Fruit fly (Drosophila melanogaster) whole organism, wandering third instar larva: Measurements from ENCODE around the gene Alp9.

Experiments
- Abd-B ChIP-seq: fragments of >200 bp; optimal IDR thresholded peaks from 2 replicates; lab custom pipeline; 2017; ENCODE audit warnings: missing biosample characterization, missing genetic modification characterization
- CG32264 ChIP-seq: fragments of 200-800 bp; sonication (Bioruptor generic); optimal IDR thresholded peaks from 2 replicates; lab custom pipeline; 2016; ENCODE audit warnings: missing biosample characterization, missing genetic modification characterization
- CG9705 ChIP-seq: fragments of 200-800 bp; sonication (Bioruptor generic); optimal IDR thresholded peaks from 2 replicates; lab custom pipeline; 2018; ENCODE audit warnings: missing biosample characterization, mild to moderate bottlenecking, missing genetic modification characterization
- CrebA ChIP-seq: fragments of 200-800 bp; sonication (Bioruptor generic); optimal IDR thresholded peaks from 2 replicates; lab custom pipeline; 2016; ENCODE audit warnings: missing biosample characterization, mild to moderate bottlenecking, missing genetic modification characterization, borderline replicate concordance
- Dfd ChIP-seq: fragments of >200 bp; optimal IDR thresholded peaks from 2 replicates; lab custom pipeline; 2017; ENCODE audit warnings: missing biosample characterization, missing genetic modification characterization
- Dif ChIP-seq: fragments of 200-275, 200-300 bp; sonication (Bioruptor generic); optimal IDR thresholded peaks from 2 replicates; lab custom pipeline; 2018; ENCODE audit warnings: missing biosample characterization, missing genetic modification characterization; ENCODE audit not compliant: partially characterized antibody
- GATAd ChIP-seq: sonication (Bioruptor generic); optimal IDR thresholded peaks from 2 replicates; lab custom pipeline; 2016; ENCODE audit warnings: missing biosample characterization, missing genetic modification characterization
- HLH106 ChIP-seq: fragments of 200-800 bp; optimal IDR thresholded peaks from 3 replicates; lab custom pipeline; 2019; ENCODE audit warnings: missing biosample characterization, mild to moderate bottlenecking, missing genetic modification characterization, moderate library complexity
- Hnf4 ChIP-seq: fragments of 200-800 bp; sonication (Bioruptor generic); optimal IDR thresholded peaks from 2 replicates; lab custom pipeline; 2016; ENCODE audit warnings: missing biosample characterization, mild to moderate bottlenecking, missing genetic modification characterization
- Hr78 ChIP-seq: fragments of >200 bp; optimal IDR thresholded peaks from 2 replicates; lab custom pipeline; 2017; ENCODE audit warnings: missing biosample characterization, missing genetic modification characterization
- Hr83 ChIP-seq: fragments of 200-300 bp; sonication (Bioruptor generic); optimal IDR thresholded peaks from 2 replicates; lab custom pipeline; 2016; ENCODE audit warnings: missing biosample characterization, mild to moderate bottlenecking, missing genetic modification characterization, moderate library complexity; ENCODE audit not compliant: poor library complexity, severe bottlenecking
- Jra ChIP-seq: sonication (Bioruptor generic); optimal IDR thresholded peaks from 2 replicates; lab custom pipeline; 2016; ENCODE audit warnings: missing biosample characterization, missing genetic modification characterization
- Mio ChIP-seq: sonication (Bioruptor generic); optimal IDR thresholded peaks from 2 replicates; lab custom pipeline; 2016; ENCODE audit warnings: missing biosample characterization, missing genetic modification characterization
- Myc ChIP-seq: fragments of >200 bp; optimal IDR thresholded peaks from 2 replicates; lab custom pipeline; 2017
- N ChIP-seq: fragments of >200 bp; optimal IDR thresholded peaks from 2 replicates; lab custom pipeline; 2018; ENCODE audit warnings: missing biosample characterization, missing external identifiers, missing genetic modification characterization
- OdsH ChIP-seq: fragments of 200-800 bp; sonication (Bioruptor generic); optimal IDR thresholded peaks from 2 replicates; lab custom pipeline; 2016; ENCODE audit warnings: missing biosample characterization, mild to moderate bottlenecking, missing genetic modification characterization
- Rel ChIP-seq, 2 experiments: fragments of 200-800 bp; sonication (Bioruptor generic) in 1 of 2; optimal IDR thresholded peaks; 2 replicates in 1 of 2; 3 replicates in 1 of 2; lab custom pipeline; 2016 to 2019; ENCODE audit warnings: mild to moderate bottlenecking in 2 of 2, missing biosample characterization in 2 of 2, missing genetic modification characterization in 2 of 2, moderate library complexity in 1 of 2
- Sp1 ChIP-seq: fragments of 200-800 bp; sonication (Bioruptor generic); optimal IDR thresholded peaks from 3 replicates; lab custom pipeline; 2019; ENCODE audit warnings: missing biosample characterization, mild to moderate bottlenecking, missing genetic modification characterization, moderate library complexity
- Vsx2 ChIP-seq: fragments of 200-300, 225-300 bp; sonication (Bioruptor generic); optimal IDR thresholded peaks from 2 replicates; lab custom pipeline; 2018; ENCODE audit warnings: missing biosample characterization, missing genetic modification characterization; ENCODE audit not compliant: partially characterized antibody
- br ChIP-seq: fragments of 200-800 bp; sonication (Bioruptor generic); optimal IDR thresholded peaks from 2 replicates; lab custom pipeline; 2016; ENCODE audit warnings: missing biosample characterization, missing genetic modification characterization
- brk ChIP-seq: fragments of 200-800 bp; sonication (Bioruptor generic); optimal IDR thresholded peaks from 2 replicates; lab custom pipeline; 2016; ENCODE audit warnings: missing biosample characterization, mild to moderate bottlenecking, missing genetic modification characterization
- dl ChIP-seq, 2 experiments: fragments of 175-275, 200-275 bp in 1 of 2; fragments of 200-275 bp in 1 of 2; sonication (Bioruptor generic); optimal IDR thresholded peaks; lab custom pipeline; 2018; ENCODE audit warnings: mild to moderate bottlenecking in 2 of 2, missing biosample characterization in 2 of 2, missing genetic modification characterization in 2 of 2, moderate library complexity in 2 of 2; ENCODE audit not compliant: partially characterized antibody in 2 of 2, insufficient read depth in 1 of 2
- dmrt93B ChIP-seq: fragments of 200-800 bp; sonication (Bioruptor generic); optimal IDR thresholded peaks from 2 replicates; lab custom pipeline; 2018; ENCODE audit warnings: missing biosample characterization, mild to moderate bottlenecking, missing genetic modification characterization
- dsf ChIP-seq: sonication (Bioruptor generic); optimal IDR thresholded peaks from 2 replicates; lab custom pipeline; 2016; ENCODE audit warnings: missing biosample characterization, missing genetic modification characterization, borderline replicate concordance
- foxo ChIP-seq, 2 experiments: fragments of 200-800 bp; sonication (Bioruptor generic); optimal IDR thresholded peaks; 2 replicates in 1 of 2; 3 replicates in 1 of 2; lab custom pipeline; 2016 to 2017; ENCODE audit warnings: missing biosample characterization in 2 of 2, missing genetic modification characterization in 2 of 2
- fru ChIP-seq: fragments of 200-800 bp; sonication (Bioruptor generic); optimal IDR thresholded peaks from 3 replicates; lab custom pipeline; 2016; ENCODE audit warnings: missing biosample characterization, mild to moderate bottlenecking, missing genetic modification characterization
- h ChIP-seq: fragments of 200-800 bp; sonication (Bioruptor generic); optimal IDR thresholded peaks from 3 replicates; lab custom pipeline; 2016; ENCODE audit warnings: missing biosample characterization, mild to moderate bottlenecking, missing genetic modification characterization
- jim ChIP-seq: fragments of 175-275, 200-325 bp; sonication (Bioruptor generic); optimal IDR thresholded peaks from 2 replicates; lab custom pipeline; 2016; ENCODE audit warnings: missing biosample characterization, mild to moderate bottlenecking, missing genetic modification characterization
- lola ChIP-seq: fragments of >200 bp; optimal IDR thresholded peaks from 2 replicates; lab custom pipeline; 2017; ENCODE audit warnings: missing biosample characterization, missing genetic modification characterization
- pan ChIP-seq: fragments of >200 bp; optimal IDR thresholded peaks from 2 replicates; lab custom pipeline; 2017
- psq ChIP-seq: fragments of 200-800 bp; sonication (Bioruptor generic); optimal IDR thresholded peaks from 3 replicates; lab custom pipeline; 2017; ENCODE audit warnings: missing biosample characterization, mild to moderate bottlenecking, missing genetic modification characterization, moderate library complexity
- rgr ChIP-seq: fragments of 200-800 bp; sonication (Bioruptor generic); optimal IDR thresholded peaks from 3 replicates; lab custom pipeline; 2016; ENCODE audit warnings: missing biosample characterization, mild to moderate bottlenecking, missing genetic modification characterization
- sage ChIP-seq: fragments of 200-800 bp; sonication (Bioruptor generic); optimal IDR thresholded peaks from 2 replicates; lab custom pipeline; 2016; ENCODE audit warnings: missing biosample characterization, mild to moderate bottlenecking, missing genetic modification characterization
- sv ChIP-seq: fragments of 200-800 bp; sonication (Bioruptor generic); optimal IDR thresholded peaks from 3 replicates; lab custom pipeline; 2016; ENCODE audit warnings: missing biosample characterization, missing genetic modification characterization
- tai ChIP-seq: sonication (Bioruptor generic); optimal IDR thresholded peaks from 2 replicates; lab custom pipeline; 2016; ENCODE audit warnings: missing biosample characterization, missing genetic modification characterization
- usp ChIP-seq: fragments of >200 bp; optimal IDR thresholded peaks from 2 replicates; lab custom pipeline; 2017; ENCODE audit warnings: missing biosample characterization, missing genetic modification characterization
- woc ChIP-seq: sonication (Bioruptor generic); optimal IDR thresholded peaks from 2 replicates; lab custom pipeline; 2016; ENCODE audit warnings: missing biosample characterization, mild to moderate bottlenecking, missing genetic modification characterization

Alp9 gene

DNA sequence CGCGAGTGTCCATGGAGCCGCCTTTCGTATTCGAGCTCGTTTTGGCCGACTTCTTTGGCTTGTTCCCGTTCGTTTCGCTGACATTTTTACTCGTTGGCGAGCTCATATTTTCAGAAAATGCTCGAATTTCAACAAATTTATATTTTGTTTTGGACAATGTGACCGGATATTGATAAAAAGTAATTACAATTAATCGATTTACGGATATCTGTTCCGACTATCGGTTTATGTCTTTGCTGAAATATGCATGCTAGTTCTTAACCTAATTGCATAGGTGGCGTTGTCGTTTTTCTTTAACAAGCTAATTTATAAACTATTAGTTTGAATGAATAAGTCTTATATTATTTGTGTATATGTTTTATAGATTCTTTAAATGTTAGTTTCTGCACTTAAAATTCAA is 12.8 kb downstream of the Alp9 start, which contains the start of gene Eaf6:
Gene Eaf6, minus strand, starts transcription at position 173 of the 400 bp plus-strand sequence.
- peak; percentile 92 for TF ChIP-seq Vsx2
- TF ChIP-seq Myc (lab: Kevin White, UChicago) = peak; percentile 44
- TF ChIP-seq HLH106 (tag; lab: Kevin White, UChicago) = no peak

DNA sequence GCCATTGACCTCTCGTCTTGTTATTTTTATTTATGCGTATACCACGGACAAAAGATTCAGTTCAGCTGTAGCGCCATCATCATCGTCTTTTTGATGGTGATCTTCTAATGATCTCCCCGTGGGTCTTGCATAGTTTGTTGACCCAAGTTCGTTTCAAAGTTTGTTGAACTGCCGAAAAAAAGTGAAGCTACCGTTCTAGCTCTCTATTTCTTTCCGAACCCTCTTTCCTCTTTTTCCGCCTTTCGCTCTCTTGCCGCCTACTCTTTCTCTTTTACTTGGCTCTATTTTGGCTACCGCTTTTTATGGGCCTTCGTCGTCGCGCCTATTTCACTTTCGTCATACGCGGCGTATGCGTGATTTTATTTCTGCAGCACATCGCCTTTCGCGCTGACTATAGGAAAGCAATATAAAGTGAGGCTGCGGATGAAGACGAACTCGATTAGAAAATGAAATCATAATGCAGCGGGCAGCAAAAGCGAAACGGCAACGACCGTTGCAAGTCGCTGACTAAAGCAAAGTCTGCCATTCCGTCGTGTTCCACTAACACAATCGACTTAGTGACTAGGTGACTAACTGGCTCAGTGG is 13.5 kb downstream of the Alp9 start:
- TF ChIP-seq pan (lab: Kevin White, UChicago) (no peak), dmrt93B (GFP tag; lab: Kevin White, UChicago) (no peak), Dif (no peak), foxo (GFP tag; optimal IDR thresholded peaks at IDR 0.05; lab: Kevin White, UChicago) (no peak), sage (no peak), N (GFP tag; lab: Kevin White, UChicago) (no peak), dl (GFP tag; optimal IDR thresholded peaks at IDR 0.05; lab: Kevin White, UChicago; ENCODE audit: insufficient read depth in 1 of 2, partially characterized antibody in 2 of 2) (no peak), lola (GFP tag; lab: Kevin White, UChicago) (no peak), Mio (GFP tag; lab: Kevin White, UChicago) (no peak), Dfd (GFP tag; lab: Kevin White, UChicago) (no peak), sv (GFP tag; lab: Kevin White, UChicago) (no peak), Hr83 (GFP tag; lab: Kevin White, UChicago) (no peak), h (GFP tag; lab: Kevin White, UChicago) (no peak), woc (GFP tag; lab: Kevin White, UChicago) (no peak), OdsH (GFP tag; lab: Kevin White, UChicago) (no peak), brk (GFP tag; lab: Kevin White, UChicago) (no peak)

DNA sequence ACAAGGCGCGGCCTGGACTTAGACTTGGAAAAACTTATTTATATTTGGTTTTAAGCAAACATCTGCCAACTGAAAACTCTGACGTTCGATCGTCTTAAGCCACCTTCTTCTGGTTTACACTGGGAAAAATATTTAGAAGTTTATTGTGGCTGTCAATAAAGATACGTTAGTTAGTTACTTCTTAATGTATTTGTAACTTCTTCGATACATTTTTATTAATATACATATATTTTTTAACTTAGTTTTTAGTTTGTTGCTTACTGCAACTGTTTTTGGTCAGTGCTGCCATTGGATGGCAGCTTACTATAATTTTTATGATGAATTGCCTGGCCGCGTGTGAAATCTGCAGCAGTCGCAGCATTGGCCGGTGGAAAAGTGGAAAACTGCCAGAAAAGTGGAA is 14.2 kb downstream of the Alp9 start:
- TF ChIP-seq CrebA (GFP tag; lab: Kevin White, UChicago) (no peak), foxo (GFP tag; optimal IDR thresholded peaks at IDR 0.05; lab: Kevin White, UChicago) (no peak), fru (GFP tag; lab: Kevin White, UChicago) (no peak), Jra (GFP tag; lab: Kevin White, UChicago) (no peak), Abd-B (no peak), jim (GFP tag; lab: Kevin White, UChicago) (no peak), Hr78 (GFP tag; lab: Kevin White, UChicago) (no peak), Rel (GFP tag; optimal IDR thresholded peaks at IDR 0.05; lab: Kevin White, UChicago) (no peak), Rel (tag; optimal IDR thresholded peaks at IDR 0.05; lab: Kevin White, UChicago) (no peak), dsf (GFP tag; lab: Kevin White, UChicago) (no peak), Dif (no peak), lola (GFP tag; lab: Kevin White, UChicago) (no peak), pan (lab: Kevin White, UChicago) (no peak), Hnf4 (GFP tag; lab: Kevin White, UChicago) (no peak), woc (GFP tag; lab: Kevin White, UChicago) (no peak), sv (GFP tag; lab: Kevin White, UChicago) (no peak), Vsx2 (no peak), OdsH (GFP tag; lab: Kevin White, UChicago) (no peak), Mio (GFP tag; lab: Kevin White, UChicago) (no peak)

DNA sequence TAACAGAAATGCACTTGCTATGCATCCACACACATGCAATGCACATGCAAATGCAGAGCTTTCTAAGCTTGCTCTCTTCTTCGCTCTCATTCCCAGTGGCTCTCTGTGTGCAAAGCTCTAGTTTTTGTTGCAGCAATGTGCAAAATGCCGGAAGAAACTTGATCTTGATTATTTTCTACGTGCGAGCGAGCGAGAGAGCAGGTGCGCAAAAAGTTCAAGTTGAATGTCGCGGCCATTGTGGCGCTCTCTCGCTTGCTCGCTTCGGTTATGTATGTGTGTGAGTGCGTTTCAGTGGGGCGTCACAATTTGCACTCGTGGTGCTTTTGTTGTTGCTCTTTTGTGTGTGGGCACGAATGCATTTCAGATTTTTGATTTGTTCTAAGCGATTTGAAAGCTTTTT is 15.2 kb downstream of the Alp9 start:
- TF ChIP-seq Myc (lab: Kevin White, UChicago) (no peak), Vsx2 (no peak), Dif (peak; percentile 34), OdsH (GFP tag; lab: Kevin White, UChicago) (no peak)

DNA sequence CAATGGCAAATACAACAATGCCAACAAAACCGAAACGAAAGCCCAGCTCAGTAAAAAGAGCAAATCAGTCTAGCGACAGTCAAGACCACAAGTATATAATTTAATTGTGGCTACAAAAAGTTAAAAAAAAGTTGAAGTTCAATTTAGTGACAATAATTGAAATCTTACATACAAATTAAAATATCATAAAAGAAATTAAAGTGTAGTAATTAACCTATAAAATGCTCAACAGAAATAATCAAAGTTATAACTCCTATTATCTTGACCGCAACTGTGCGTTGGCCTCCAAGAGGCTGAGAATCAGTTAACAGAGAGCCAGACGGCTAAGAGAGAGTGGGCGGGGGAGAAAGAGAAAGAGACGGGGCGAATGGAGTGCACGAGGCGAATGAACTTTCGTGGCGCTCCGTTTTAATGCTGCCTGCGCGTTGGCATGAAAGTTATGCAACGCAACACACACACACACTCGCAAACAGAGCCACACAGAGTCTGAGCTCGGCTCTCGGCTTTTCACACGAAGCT is 16.4 kb downstream of the Alp9 start:
- TF ChIP-seq sage (peak; percentile 80), dl (GFP tag; optimal IDR thresholded peaks at IDR 0.05; lab: Kevin White, UChicago; ENCODE audit: insufficient read depth in 1 of 2, partially characterized antibody in 2 of 2) (peak in 1 of 2 experiments; percentile 27), Sp1 (GFP tag; lab: Kevin White, UChicago) (peak; percentile 96), HLH106 (tag; lab: Kevin White, UChicago) (peak; percentile 94), Hr83 (GFP tag; lab: Kevin White, UChicago) (no peak), CG9705 (GFP tag; lab: Kevin White, UChicago) (peak; percentile 82), br (GFP tag; lab: Kevin White, UChicago) (peak; percentile 90), dsf (GFP tag; lab: Kevin White, UChicago) (peak; percentile 18), fru (GFP tag; lab: Kevin White, UChicago) (peak; percentile 93), lola (GFP tag; lab: Kevin White, UChicago) (no peak), Dif (no peak), psq (GFP tag; lab: Kevin White, UChicago) (peak; percentile 91), Hnf4 (GFP tag; lab: Kevin White, UChicago) (peak; percentile 84), sv (GFP tag; lab: Kevin White, UChicago) (peak; percentile 33), h (GFP tag; lab: Kevin White, UChicago) (peak; percentile 91), usp (GFP tag; lab: Kevin White, UChicago) (no peak), rgr (GFP tag; lab: Kevin White, UChicago) (peak; percentile 85), tai (GFP tag; lab: Kevin White, UChicago) (peak; percentile 67), GATAd (GFP tag; lab: Kevin White, UChicago) (peak; percentile 21), pan (lab: Kevin White, UChicago) (no peak), jim (GFP tag; lab: Kevin White, UChicago) (no peak), Rel (GFP tag; optimal IDR thresholded peaks at IDR 0.05; lab: Kevin White, UChicago) (peak; percentile 84), Rel (tag; optimal IDR thresholded peaks at IDR 0.05; lab: Kevin White, UChicago) (peak; percentile 71), Myc (lab: Kevin White, UChicago) (no peak), CG32264 (GFP tag; lab: Kevin White, UChicago) (peak; percentile 77)
